Worm (Caenorhabditis elegans): ENCODE measurements around the gene enu-3.1.

Gene enu-3.1

DNA sequence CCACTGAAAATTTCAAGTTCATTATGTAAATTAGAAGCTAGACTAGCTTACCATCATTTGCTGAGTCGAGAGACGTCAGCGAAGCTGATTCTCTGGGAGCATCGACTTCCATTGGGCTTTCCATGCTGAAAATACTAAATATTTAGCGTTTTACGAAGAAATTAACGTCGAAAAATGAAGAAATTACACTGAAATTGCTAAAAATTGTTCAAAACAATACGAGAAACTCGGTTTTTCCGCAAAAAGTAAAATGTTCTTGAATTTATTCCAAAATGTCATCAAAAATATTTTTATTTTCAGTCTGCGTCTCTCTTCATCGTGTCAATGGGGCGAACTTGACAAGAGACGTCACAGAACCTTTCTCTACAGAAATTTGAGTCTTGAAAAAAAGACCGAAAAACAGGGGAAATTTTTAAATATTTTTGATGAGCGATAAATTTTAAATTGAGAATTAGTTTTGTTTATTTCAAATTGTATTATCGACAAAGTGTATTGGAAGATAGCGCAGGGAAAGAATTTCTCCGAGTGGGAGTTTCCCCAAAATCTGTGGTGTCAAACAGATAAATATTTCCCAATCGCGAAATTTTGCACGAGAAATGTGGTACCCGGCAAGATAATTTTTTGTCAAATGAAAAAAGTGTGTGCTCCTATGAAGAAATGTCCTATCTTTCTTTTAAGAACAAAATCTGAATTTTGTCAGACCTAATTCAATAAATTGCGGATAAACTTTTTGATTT, 24.5 kb downstream of the enu-3.1 start, which contains the start of gene ecps-1 (continued):
- peak; percentile 98 for TF ChIP-seq mes-2 (tag; optimal IDR thresholded peaks at IDR 0.05; ENCODE audit: poor library complexity, severe bottlenecking)
- peak; percentile 56 for TF ChIP-seq jun-1 (tag; optimal IDR thresholded peaks at IDR 0.05)
- no peak for TF ChIP-seq Y105C5A.15 (GFP tag; IDR thresholded peaks at IDR 0.05)
- TF ChIP-seq dmd-6 (GFP tag; IDR thresholded peaks at IDR 0.05), result peak; percentile 79
- TF ChIP-seq lsy-2 (tag; optimal IDR thresholded peaks at IDR 0.05), result peak; percentile 55 to 94
- no peak for TF ChIP-seq Y5F2A.4 (GFP tag; optimal IDR thresholded peaks at IDR 0.05)
- no peak for TF ChIP-seq ctbp-1 (GFP tag; IDR thresholded peaks at IDR 0.05)
- peak; percentile 67 for TF ChIP-seq F49E8.2 (tag; optimal IDR thresholded peaks at IDR 0.05; ENCODE audit: borderline replicate concordance)
- TF ChIP-seq daf-12 (tag; optimal IDR thresholded peaks at IDR 0.05), result no peak
- TF ChIP-seq tag-97 (GFP tag; IDR thresholded peaks at IDR 0.05), result no peak
- TF ChIP-seq cey-2 (tag; optimal IDR thresholded peaks at IDR 0.05; ENCODE audit: borderline replicate concordance, insufficient read depth), result no peak
- TF ChIP-seq mdl-1 (tag; optimal IDR thresholded peaks at IDR 0.05), result peak; percentile 61 to 75
- peak; percentile 70; the same call in 1 of the 2 replicates for TF ChIP-seq ceh-20 (GFP tag; IDR thresholded peaks at IDR 0.05)
- TF ChIP-seq ceh-28 (tag; optimal IDR thresholded peaks at IDR 0.05), result no peak
- no peak for TF ChIP-seq lin-29 (GFP tag; IDR thresholded peaks at IDR 0.05)
- TF ChIP-seq lin-13 (GFP tag; optimal IDR thresholded peaks at IDR 0.05), result no peak
- no peak for TF ChIP-seq sdz-12 (GFP tag; optimal IDR thresholded peaks at IDR 0.05)
- no peak for TF ChIP-seq nhr-76 (tag; optimal IDR thresholded peaks at IDR 0.05)
- TF ChIP-seq aly-2 (tag; optimal IDR thresholded peaks at IDR 0.05), result no peak
- no peak for TF ChIP-seq nhr-102 (tag; optimal IDR thresholded peaks at IDR 0.05)
- TF ChIP-seq madf-5 (GFP tag; IDR thresholded peaks at IDR 0.05), result no peak; a peak in 1 of 4 replicates
- no peak for TF ChIP-seq ztf-11 (tag; optimal IDR thresholded peaks at IDR 0.05)
- TF ChIP-seq unc-130 (GFP tag; optimal IDR thresholded peaks at IDR 0.05), result peak; percentile 94
- 0 out of 2 replicates have a peak, but pooled peaks have one; percentile 66 for TF ChIP-seq zfp-3 (GFP tag; conservative IDR thresholded peaks at IDR 0.05)
- TF ChIP-seq vab-7 (GFP tag; IDR thresholded peaks at IDR 0.05), result peak; percentile 82
- no peak for TF ChIP-seq lin-39 (tag; optimal IDR thresholded peaks at IDR 0.05)
- no peak for TF ChIP-seq F26F4.8 (GFP tag; conservative IDR thresholded peaks at IDR 0.05)
- TF ChIP-seq mep-1 (tag; optimal IDR thresholded peaks at IDR 0.05), result peak; percentile 94
- TF ChIP-seq set-16 (GFP tag; IDR thresholded peaks at IDR 0.05), result no peak
- peak; percentile 34; the same call in 1 of the 2 replicates for TF ChIP-seq lin-1 (GFP tag; IDR thresholded peaks at IDR 0.05)
- TF ChIP-seq tra-1 (GFP tag; IDR thresholded peaks at IDR 0.05), result peak; percentile 90
- peak; percentile 94 for TF ChIP-seq aha-1 (tag)
- TF ChIP-seq T20F7.1 (GFP tag; optimal IDR thresholded peaks at IDR 0.05), result no peak
- TF ChIP-seq attf-4 (tag; optimal IDR thresholded peaks at IDR 0.05), result no peak
- TF ChIP-seq dpl-1 (GFP tag; optimal IDR thresholded peaks at IDR 0.05), result peak; percentile 81
- TF ChIP-seq madf-9 (GFP tag; conservative IDR thresholded peaks at IDR 0.05), result peak; percentile 85
- peak; percentile 43 for TF ChIP-seq ztf-7 (tag; optimal IDR thresholded peaks at IDR 0.05)
- peak; percentile 21 for TF ChIP-seq lir-3 (tag; optimal IDR thresholded peaks at IDR 0.05)
- peak; percentile 99 for TF ChIP-seq lin-38 (GFP tag; IDR thresholded peaks at IDR 0.05)
- TF ChIP-seq Y48G9A.11 (GFP tag; IDR thresholded peaks at IDR 0.05), result peak; percentile 78
- no peak for TF ChIP-seq mxl-2 (GFP tag; conservative IDR thresholded peaks at IDR 0.05)
- TF ChIP-seq ZK337.2 (GFP tag; IDR thresholded peaks at IDR 0.05), result peak; percentile 77
- no peak for TF ChIP-seq zfp-2 (tag; optimal IDR thresholded peaks at IDR 0.05)
- peak in 1 of 2 experiments; percentile 92 for TF ChIP-seq hif-1 (tag; optimal IDR thresholded peaks at IDR 0.05)
- no peak for TF ChIP-seq F44E2.7 (GFP tag; IDR thresholded peaks at IDR 0.05)
- no peak for TF ChIP-seq egl-27 (tag; optimal IDR thresholded peaks at IDR 0.05)
- TF ChIP-seq snpc-1.2 (GFP tag; IDR thresholded peaks at IDR 0.05), result 0 out of 2 replicates have a peak, but pooled peaks have one; percentile 38
- TF ChIP-seq nhr-11 (tag; optimal IDR thresholded peaks at IDR 0.05), result peak; percentile 61
- peak; percentile 86 for TF ChIP-seq arid-1 (GFP tag; conservative IDR thresholded peaks at IDR 0.05)

All from whole organism, L4 larva.